Worm (Caenorhabditis elegans): ENCODE measurements around the gene Y54G11A.1.

ce11 chrII:14244457-14245254 is 24.3 kb downstream of the Y54G11A.1 start:
- TF ChIP-seq efl-3 (GFP tag; optimal IDR thresholded peaks at IDR 0.05) (no peak), aly-2 (tag; optimal IDR thresholded peaks at IDR 0.05) (no peak), unc-62 (GFP tag; optimal IDR thresholded peaks at IDR 0.05) (no peak), ztf-11 (tag; optimal IDR thresholded peaks at IDR 0.05) (no peak), nhr-47 (tag; optimal IDR thresholded peaks at IDR 0.05) (peak; percentile 68), egl-13 (tag; optimal IDR thresholded peaks at IDR 0.05) (no peak), pag-3 (tag; optimal IDR thresholded peaks at IDR 0.05; ENCODE audit: borderline replicate concordance, insufficient read depth) (no peak), lsy-2 (tag; optimal IDR thresholded peaks at IDR 0.05) (peak; percentile 56 to 72), snpc-4 (tag; optimal IDR thresholded peaks at IDR 0.05) (peak; percentile 50), lin-39 (tag; optimal IDR thresholded peaks at IDR 0.05) (no peak), ceh-82 (tag; optimal IDR thresholded peaks at IDR 0.05) (peak in 2 of 3 experiments; percentile 69 to 81), nhr-28 (tag; optimal IDR thresholded peaks at IDR 0.05) (no peak), jun-1 (tag; optimal IDR thresholded peaks at IDR 0.05) (peak; percentile 50), nhr-76 (tag; optimal IDR thresholded peaks at IDR 0.05) (no peak)
